Worm (Caenorhabditis elegans) whole organism, mixed stage, embryonic: Measurements from ENCODE around the gene H25K10.4.

ENCODE experiments used
- elt-1 ChIP-seq: sonication (generic microtip); optimal IDR thresholded peaks from 2 replicates; lab custom pipeline; 2017; ENCODE audit warnings: missing genetic modification characterization, mild to moderate bottlenecking, missing compliant biosample characterization, antibody characterized with exemption, moderate library complexity, borderline replicate concordance; ENCODE audit not compliant: insufficient read depth
- mep-1 ChIP-seq: fragments of 150-350 bp; optimal IDR thresholded peaks from 2 replicates; lab custom pipeline; 2017; ENCODE audit warnings: missing biosample characterization, missing genetic modification reagents, missing genetic modification characterization, inconsistent platforms
- mls-2 ChIP-seq: sonication (generic microtip); optimal IDR thresholded peaks from 2 replicates; lab custom pipeline; 2016; ENCODE audit warnings: mild to moderate bottlenecking, missing genetic modification characterization, moderate library complexity, missing compliant biosample characterization
- nhr-12 ChIP-seq: fragments of 150-350 bp; optimal IDR thresholded peaks from 2 replicates; lab custom pipeline; 2014; ENCODE audit warnings: missing biosample characterization, missing genetic modification characterization
- snpc-4 ChIP-seq: fragments of 150-350 bp; optimal IDR thresholded peaks from 2 replicates; lab custom pipeline; 2014; ENCODE audit warnings: missing biosample characterization, missing genetic modification characterization
- unc-62 ChIP-seq: fragments of 150-350 bp; optimal IDR thresholded peaks from 2 replicates; lab custom pipeline; 2014; ENCODE audit warnings: missing biosample characterization, missing genetic modification reagents, missing genetic modification characterization
- ztf-11 ChIP-seq: fragments of 150-350 bp; optimal IDR thresholded peaks from 2 replicates; lab custom pipeline; 2014; ENCODE audit warnings: missing biosample characterization, missing genetic modification characterization

ce11 chrIV:16191597-16191996 is 34.2 kb upstream of the H25K10.4 start:
- TF ChIP-seq snpc-4 (tag; lab: Kevin White, UChicago) (no peak), unc-62 (no peak), mls-2 (tag; lab: Kevin White, UChicago) (no peak), ztf-11 (tag; lab: Kevin White, UChicago) (no peak), mep-1 (tag; lab: Kevin White, UChicago) (no peak), elt-1 (tag; lab: Kevin White, UChicago) (no peak), nhr-12 (tag; lab: Kevin White, UChicago) (no peak)
